Worm (Caenorhabditis elegans): ENCODE measurements around the gene msp-152.

DNA sequence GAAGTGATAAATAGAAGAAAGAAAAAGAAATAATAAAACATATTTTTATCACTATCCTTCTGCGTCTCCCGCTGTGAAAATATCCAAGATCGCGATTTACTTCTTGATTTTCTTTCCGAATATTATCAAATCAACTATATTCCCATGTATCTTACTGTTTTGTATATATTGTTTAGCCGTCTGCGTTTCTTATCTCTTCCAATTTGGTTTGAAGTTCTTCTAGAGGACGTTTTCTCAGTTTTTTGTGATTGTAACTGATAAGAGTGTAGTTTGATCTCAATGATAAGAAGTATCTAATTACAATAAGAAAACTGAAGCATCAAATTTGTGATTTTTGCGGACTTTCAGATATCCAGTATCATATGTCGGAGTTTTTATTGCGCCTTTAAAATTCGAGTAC, 27.9 kb downstream of the msp-152 start:
- TF ChIP-seq egl-13 (tag; optimal IDR thresholded peaks at IDR 0.05) (no peak), nhr-237 (tag; optimal IDR thresholded peaks at IDR 0.05) (no peak), zag-1 (tag; optimal IDR thresholded peaks at IDR 0.05) (no peak), ama-1 (optimal IDR thresholded peaks at IDR 0.05) (no peak), tbx-2 (tag; optimal IDR thresholded peaks at IDR 0.05) (no peak)
